Worm (Caenorhabditis elegans): ENCODE results near the gene nhr-185.

Gene nhr-185

ce11 chrV:3857778-3858177, 10.6 kb upstream of the nhr-185 start, which contains the start of gene nhr-188:
nhr-188 (minus strand) TSS chrV:3857861.
- TF ChIP-seq akir-1 (GFP tag; optimal IDR thresholded peaks at IDR 0.05) = no peak
- no peak for TF ChIP-seq snpc-4 (GFP tag; optimal IDR thresholded peaks at IDR 0.05)
- TF ChIP-seq snpc-4 (tag; optimal IDR thresholded peaks at IDR 0.05) = no peak
- TF ChIP-seq rpc-1 (optimal IDR thresholded peaks at IDR 0.05) = no peak
- TF ChIP-seq rpc-1 (tag; optimal IDR thresholded peaks at IDR 0.05) = no peak
- TF ChIP-seq lin-54 (GFP tag; optimal IDR thresholded peaks at IDR 0.05) = no peak
- no peak for TF ChIP-seq lin-35 (GFP tag; optimal IDR thresholded peaks at IDR 0.05)
- no peak for TF ChIP-seq mxl-1 (tag; optimal IDR thresholded peaks at IDR 0.05)
- TF ChIP-seq athp-1 (tag; optimal IDR thresholded peaks at IDR 0.05) = no peak
- TF ChIP-seq F57A8.1 (GFP tag; optimal IDR thresholded peaks at IDR 0.05) = no peak
- TF ChIP-seq hmg-1.2 (GFP tag; IDR thresholded peaks at IDR 0.05) = no peak
- TF ChIP-seq aptf-3 (GFP tag; IDR thresholded peaks at IDR 0.05) = no peak
- no peak for TF ChIP-seq nhr-179 (tag; optimal IDR thresholded peaks at IDR 0.05)
- no peak for TF ChIP-seq attf-6 (GFP tag; IDR thresholded peaks at IDR 0.05)
- no peak for TF ChIP-seq Y56A3A.18 (GFP tag; IDR thresholded peaks at IDR 0.05)
- TF ChIP-seq T26A5.8 (tag; optimal IDR thresholded peaks at IDR 0.05) = no peak
- TF ChIP-seq lsl-1 (GFP tag; optimal IDR thresholded peaks at IDR 0.05) = no peak
- TF ChIP-seq ccch-3 (GFP tag; optimal IDR thresholded peaks at IDR 0.05) = no peak

ce11 chrV:3855916-3856315, 8.7 kb upstream of the nhr-185 start:
- no peak for TF ChIP-seq bed-1 (GFP tag; IDR thresholded peaks at IDR 0.05)
- TF ChIP-seq tbx-9 (tag; optimal IDR thresholded peaks at IDR 0.05; ENCODE audit: borderline replicate concordance) = no peak
- no peak for TF ChIP-seq atf-7 (tag; optimal IDR thresholded peaks at IDR 0.05)
- TF ChIP-seq ceh-27 (GFP tag; optimal IDR thresholded peaks at IDR 0.05) = no peak
- no peak for TF ChIP-seq xnd-1 (tag; optimal IDR thresholded peaks at IDR 0.05)
- no peak for TF ChIP-seq fkh-3 (tag; optimal IDR thresholded peaks at IDR 0.05)
- TF ChIP-seq ccch-3 (GFP tag; optimal IDR thresholded peaks at IDR 0.05) = no peak
- TF ChIP-seq madf-3 (GFP tag; IDR thresholded peaks at IDR 0.05) = no peak
- TF ChIP-seq Y53G8AR.9 (GFP tag; conservative IDR thresholded peaks at IDR 0.05) = no peak
- TF ChIP-seq him-1 (tag; optimal IDR thresholded peaks at IDR 0.05) = no peak
- no peak for TF ChIP-seq somi-1 (GFP tag; optimal IDR thresholded peaks at IDR 0.05)
- no peak for TF ChIP-seq F57C9.4 (tag; optimal IDR thresholded peaks at IDR 0.05)
- TF ChIP-seq sptf-2 (GFP tag; optimal IDR thresholded peaks at IDR 0.05) = no peak
- no peak for TF ChIP-seq C17E4.6 (GFP tag; IDR thresholded peaks at IDR 0.05)
- no peak for TF ChIP-seq gei-17 (GFP tag; optimal IDR thresholded peaks at IDR 0.05)
- no peak for TF ChIP-seq pha-4 (tag; optimal IDR thresholded peaks at IDR 0.05)
- TF ChIP-seq athp-1 (tag; optimal IDR thresholded peaks at IDR 0.05) = no peak
- no peak for TF ChIP-seq lin-40 (tag; optimal IDR thresholded peaks at IDR 0.05)

DNA sequence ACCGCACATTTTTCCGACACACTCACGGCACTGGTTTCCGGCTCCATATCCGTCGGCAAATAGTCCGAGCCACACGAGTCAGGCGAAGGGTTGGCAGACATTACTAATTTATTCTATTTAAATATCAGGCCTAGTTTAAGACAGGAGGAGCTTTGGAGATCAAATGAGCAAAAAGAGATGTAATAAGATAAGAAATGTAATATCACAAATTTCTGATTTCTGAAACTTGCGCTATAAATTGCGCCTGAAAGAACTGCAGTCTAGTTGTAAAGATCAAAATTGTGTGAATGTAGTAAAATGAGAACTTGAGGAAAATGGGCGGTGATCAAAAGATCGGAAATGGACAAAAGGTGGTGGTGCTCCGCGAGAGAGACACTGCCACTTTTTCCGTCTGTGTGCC, 7.7 kb upstream of the nhr-185 start, which contains the start of gene nhr-186:
Gene nhr-186, minus strand, starts transcription at position 101 of the 400 bp plus-strand sequence.
- no peak for TF ChIP-seq unc-62 (GFP tag; optimal IDR thresholded peaks at IDR 0.05)
- no peak for TF ChIP-seq sea-2 (GFP tag; IDR thresholded peaks at IDR 0.05)
- TF ChIP-seq xnd-1 (tag; optimal IDR thresholded peaks at IDR 0.05) = no peak
- TF ChIP-seq rcor-1 (GFP tag; IDR thresholded peaks at IDR 0.05) = no peak
- TF ChIP-seq cebp-1 (GFP tag; IDR thresholded peaks at IDR 0.05) = no peak
- no peak for TF ChIP-seq cebp-1 (tag; optimal IDR thresholded peaks at IDR 0.05)
